Worm (Caenorhabditis elegans): Measurements from ENCODE around the gene emb-27.

The emb-27 gene

DNA sequence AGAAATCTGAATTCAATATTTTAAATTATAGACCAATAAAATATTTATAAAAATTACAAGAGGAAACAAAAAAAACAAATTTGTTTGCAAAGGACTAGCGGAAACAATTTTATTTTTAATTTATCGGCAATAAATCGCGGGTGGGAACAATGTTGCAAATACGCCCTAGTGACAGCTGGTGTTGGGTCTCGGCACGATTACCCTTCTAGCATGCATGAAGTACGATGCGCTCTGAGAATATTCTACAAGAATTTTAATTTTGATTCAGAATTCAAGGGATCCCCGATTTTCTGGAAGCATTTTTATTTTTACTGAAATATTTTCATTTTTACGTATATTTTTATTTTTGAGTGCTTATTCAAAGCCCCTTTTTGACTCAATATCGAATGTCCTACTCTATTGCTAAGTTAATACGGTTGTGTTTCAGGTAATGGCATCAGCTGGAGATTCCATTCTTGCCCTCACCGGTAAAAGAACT is 23.1 kb upstream of the emb-27 start, which contains the start of the genes mig-5 and cct-1 (continued):
- no peak for TF ChIP-seq nhr-237 (tag; optimal IDR thresholded peaks at IDR 0.05)
- peak; percentile 98 for TF ChIP-seq egl-5 (tag; optimal IDR thresholded peaks at IDR 0.05)
- peak; percentile 91 for TF ChIP-seq aly-2 (tag; optimal IDR thresholded peaks at IDR 0.05)
- TF ChIP-seq nhr-25 (tag; optimal IDR thresholded peaks at IDR 0.05), result peak; percentile 94
- TF ChIP-seq eor-1 (tag; optimal IDR thresholded peaks at IDR 0.05), result no peak
- TF ChIP-seq jun-1 (tag; optimal IDR thresholded peaks at IDR 0.05), result peak; percentile 95
- peak; percentile 95 for TF ChIP-seq R02D3.7 (tag; optimal IDR thresholded peaks at IDR 0.05)
- no peak for TF ChIP-seq sea-2 (GFP tag; optimal IDR thresholded peaks at IDR 0.05)
- TF ChIP-seq pqm-1 (tag; optimal IDR thresholded peaks at IDR 0.05), result peak; percentile 92
- peak; percentile 52 for TF ChIP-seq ZK546.5 (tag; optimal IDR thresholded peaks at IDR 0.05)
- peak; percentile 91 for TF ChIP-seq tbx-2 (tag; optimal IDR thresholded peaks at IDR 0.05)
- peak; percentile 86 for TF ChIP-seq unc-62 (GFP tag; optimal IDR thresholded peaks at IDR 0.05)
- TF ChIP-seq daf-12 (tag; optimal IDR thresholded peaks at IDR 0.05), result peak; percentile 30
- TF ChIP-seq zag-1 (tag; optimal IDR thresholded peaks at IDR 0.05), result peak; percentile 81
- TF ChIP-seq skn-1 (tag; optimal IDR thresholded peaks at IDR 0.05), result peak; percentile 96
- TF ChIP-seq hmg-11 (tag; optimal IDR thresholded peaks at IDR 0.05), result peak; percentile 96
- peak; percentile 99 for TF ChIP-seq pha-4 (tag; optimal IDR thresholded peaks at IDR 0.05)
- peak; percentile 86 for TF ChIP-seq snpc-4 (tag; optimal IDR thresholded peaks at IDR 0.05)
- peak; percentile 35 for TF ChIP-seq nhr-76 (tag; optimal IDR thresholded peaks at IDR 0.05)
- TF ChIP-seq fkh-2 (tag; optimal IDR thresholded peaks at IDR 0.05), result no peak

DNA sequence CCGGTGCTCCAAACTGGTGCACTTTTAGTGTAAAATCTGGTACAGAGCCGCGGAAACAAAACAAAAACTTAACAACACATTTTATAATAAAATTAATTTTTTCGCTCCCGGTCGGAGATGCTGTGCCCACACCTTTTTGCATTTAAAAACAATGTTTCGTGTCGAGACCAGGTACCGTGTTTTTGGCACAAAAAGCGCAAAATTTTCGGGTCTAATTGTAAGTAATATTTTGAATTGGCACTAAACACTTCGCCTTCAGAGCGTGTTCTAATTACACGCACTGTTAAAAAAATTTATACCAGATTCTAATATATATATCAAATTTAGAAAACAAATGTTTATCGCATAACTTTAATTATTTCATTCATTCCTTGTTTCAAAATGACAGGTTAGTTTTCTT is 19.5 kb upstream of the emb-27 start, which contains the start of gene dylt-3:
Gene dylt-3, plus strand, starts transcription at position 301 of the 400 bp plus-strand sequence.
- no peak for TF ChIP-seq nhr-28 (tag; optimal IDR thresholded peaks at IDR 0.05)
- no peak for TF ChIP-seq pha-4 (tag; optimal IDR thresholded peaks at IDR 0.05)
- no peak for TF ChIP-seq zag-1 (tag; optimal IDR thresholded peaks at IDR 0.05)
- no peak for TF ChIP-seq nhr-23 (tag; optimal IDR thresholded peaks at IDR 0.05)
- TF ChIP-seq pqm-1 (tag; optimal IDR thresholded peaks at IDR 0.05), result no peak
- no peak for TF ChIP-seq nhr-77 (tag; optimal IDR thresholded peaks at IDR 0.05)
- no peak for TF ChIP-seq nhr-12 (tag; optimal IDR thresholded peaks at IDR 0.05)
- no peak for TF ChIP-seq ceh-28 (tag; optimal IDR thresholded peaks at IDR 0.05)
- no peak for TF ChIP-seq fkh-2 (tag; optimal IDR thresholded peaks at IDR 0.05)
- TF ChIP-seq ceh-9 (tag; optimal IDR thresholded peaks at IDR 0.05), result no peak
- no peak for TF ChIP-seq ceh-16 (tag; optimal IDR thresholded peaks at IDR 0.05)
- no peak for TF ChIP-seq unc-62 (GFP tag; optimal IDR thresholded peaks at IDR 0.05)
- no peak for TF ChIP-seq nhr-25 (tag; optimal IDR thresholded peaks at IDR 0.05)
- TF ChIP-seq eor-1 (tag; optimal IDR thresholded peaks at IDR 0.05), result no peak
- TF ChIP-seq lin-15B (tag; optimal IDR thresholded peaks at IDR 0.05), result no peak
- no peak for TF ChIP-seq mml-1 (tag; optimal IDR thresholded peaks at IDR 0.05)
- TF ChIP-seq snpc-4 (tag; optimal IDR thresholded peaks at IDR 0.05), result no peak
- no peak for TF ChIP-seq ama-1 (optimal IDR thresholded peaks at IDR 0.05)
- TF ChIP-seq fos-1 (tag; optimal IDR thresholded peaks at IDR 0.05), result no peak
- TF ChIP-seq elt-3 (tag; optimal IDR thresholded peaks at IDR 0.05), result no peak

DNA sequence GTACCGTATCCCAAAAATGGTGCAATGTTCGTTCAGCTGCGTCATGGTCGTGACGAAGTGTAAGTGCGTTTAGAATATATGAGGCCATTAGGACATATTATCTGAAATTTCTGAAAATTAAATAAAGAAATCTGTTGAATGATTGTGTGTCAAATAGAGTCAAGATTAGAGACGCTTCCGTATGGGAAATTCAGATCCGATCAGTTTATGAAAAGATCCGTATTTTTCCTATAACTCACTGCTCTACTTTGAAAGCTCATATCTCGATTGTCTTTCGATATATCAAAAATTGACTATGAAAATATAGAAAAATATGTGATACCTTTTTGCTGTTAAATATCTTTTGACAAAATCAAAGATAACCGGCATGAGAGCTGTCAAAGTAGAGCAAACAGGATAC is 18.3 kb upstream of the emb-27 start, which contains the start of gene T05C12.4:
Gene T05C12.4, minus strand, starts transcription at position 101 of the 400 bp plus-strand sequence.
- TF ChIP-seq fkh-10 (GFP tag; optimal IDR thresholded peaks at IDR 0.05) (no peak), nhr-237 (tag; optimal IDR thresholded peaks at IDR 0.05) (no peak), R02D3.7 (tag; optimal IDR thresholded peaks at IDR 0.05) (no peak), elt-3 (tag; optimal IDR thresholded peaks at IDR 0.05) (no peak), fos-1 (tag; optimal IDR thresholded peaks at IDR 0.05) (no peak), hmg-11 (tag; optimal IDR thresholded peaks at IDR 0.05) (no peak), tbx-2 (tag; optimal IDR thresholded peaks at IDR 0.05) (no peak)

DNA sequence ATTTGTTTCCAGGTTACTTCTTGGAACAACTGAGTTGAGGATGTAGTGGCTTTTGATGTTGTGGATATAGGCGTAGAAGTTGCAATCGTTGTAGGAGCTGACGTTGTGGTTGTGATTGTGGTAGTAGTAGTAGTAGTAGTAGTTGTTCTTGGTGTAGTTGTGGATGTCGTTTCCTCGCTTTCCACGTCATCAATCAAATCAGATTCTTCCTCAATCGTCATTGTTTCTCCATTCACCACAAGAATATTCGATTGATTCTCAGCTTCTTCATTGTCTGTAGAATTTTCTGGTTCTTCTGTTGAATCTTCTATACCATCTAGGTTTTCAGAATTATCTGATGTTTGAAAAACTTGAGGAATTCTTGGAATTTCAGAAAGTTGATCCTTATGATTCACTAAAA is 16.6 kb upstream of the emb-27 start:
- TF ChIP-seq ztf-4 (tag; optimal IDR thresholded peaks at IDR 0.05) (no peak), ZK546.5 (tag; optimal IDR thresholded peaks at IDR 0.05) (no peak), unc-39 (tag; optimal IDR thresholded peaks at IDR 0.05) (no peak), egl-27 (tag; optimal IDR thresholded peaks at IDR 0.05) (no peak), skn-1 (tag; optimal IDR thresholded peaks at IDR 0.05) (no peak), nfya-1 (tag; optimal IDR thresholded peaks at IDR 0.05; ENCODE audit: insufficient read depth) (no peak), eor-1 (tag; optimal IDR thresholded peaks at IDR 0.05) (no peak)
